Worm (Caenorhabditis elegans): ENCODE measurements around the gene pqn-54.

- no peak for TF ChIP-seq nhr-43 (tag; optimal IDR thresholded peaks at IDR 0.05; ENCODE audit: poor library complexity, severe bottlenecking)
- no peak for TF ChIP-seq fkh-10 (GFP tag; optimal IDR thresholded peaks at IDR 0.05)
- TF ChIP-seq ztf-11 (tag; optimal IDR thresholded peaks at IDR 0.05): no peak
- TF ChIP-seq R02D3.7 (tag; optimal IDR thresholded peaks at IDR 0.05): no peak
- no peak for TF ChIP-seq unc-39 (tag; optimal IDR thresholded peaks at IDR 0.05)
- no peak for TF ChIP-seq nhr-23 (tag; optimal IDR thresholded peaks at IDR 0.05)
- TF ChIP-seq egl-27 (tag; optimal IDR thresholded peaks at IDR 0.05): no peak
- TF ChIP-seq ama-1 (optimal IDR thresholded peaks at IDR 0.05): no peak
- TF ChIP-seq nhr-76 (tag; optimal IDR thresholded peaks at IDR 0.05): no peak
- TF ChIP-seq ceh-16 (tag; optimal IDR thresholded peaks at IDR 0.05): no peak
- TF ChIP-seq sea-2 (GFP tag; optimal IDR thresholded peaks at IDR 0.05): no peak
- TF ChIP-seq fos-1 (tag; optimal IDR thresholded peaks at IDR 0.05): no peak
- TF ChIP-seq snpc-4 (tag; optimal IDR thresholded peaks at IDR 0.05): no peak
- no peak for TF ChIP-seq ceh-82 (tag; optimal IDR thresholded peaks at IDR 0.05)
These were observed 48.6 kb upstream of the pqn-54 start for ce11 chrV:1416154-1416553.

Data from whole organism, L3 larva.